Worm (Caenorhabditis elegans) whole organism, young adult: ENCODE data around the gene E04F6.8.

Experiments used
- B0261.1 ChIP-seq: sonication (generic microtip); optimal IDR thresholded peaks from 2 replicates; lab custom pipeline; 2016; ENCODE audit warnings: mild to moderate bottlenecking, missing genetic modification characterization, moderate library complexity, missing compliant biosample characterization
- aptf-3 ChIP-seq: fragments of 200-800 bp; sonication (Bioruptor generic); IDR thresholded peaks from 2 replicates; pipeline ENCODE4 v1.3.6; 2022; ENCODE audit warnings: missing genetic modification characterization, missing compliant biosample characterization
- attf-3 ChIP-seq: fragments of 200-800 bp; sonication (Bioruptor generic); conservative IDR thresholded peaks from 2 replicates; pipeline ENCODE4 v1.3.6; 2022; ENCODE audit warnings: missing genetic modification reagents, missing genetic modification characterization, missing compliant biosample characterization
- cebp-2 ChIP-seq: fragments of 200-800 bp; sonication (Bioruptor generic); IDR thresholded peaks from 2 replicates; pipeline ENCODE4 v1.3.6; 2022; ENCODE audit warnings: missing genetic modification characterization, missing compliant biosample characterization
- hlh-12 ChIP-seq: sonication (generic microtip); optimal IDR thresholded peaks from 2 replicates; lab custom pipeline; 2016; ENCODE audit warnings: missing genetic modification characterization, missing compliant biosample characterization
- nfya-1 ChIP-seq: sonication (generic microtip); optimal IDR thresholded peaks from 2 replicates; lab custom pipeline; 2017; ENCODE audit warnings: antibody characterized with exemption, missing compliant biosample characterization, missing genetic modification characterization, borderline replicate concordance; ENCODE audit not compliant: insufficient read depth
- unc-62 ChIP-seq: fragments of 150-350 bp; optimal IDR thresholded peaks from 2 replicates; lab custom pipeline; 2014; ENCODE audit warnings: missing biosample characterization, missing genetic modification reagents, missing genetic modification characterization

- peak; percentile 86 for TF ChIP-seq B0261.1 (tag; lab: Kevin White, UChicago)
- 0 out of 2 replicates have a peak, but pooled peaks have one; percentile 71 for TF ChIP-seq aptf-3 (GFP tag; lab: Robert Waterston, UW)
- TF ChIP-seq unc-62 (GFP tag; lab: Kevin White, UChicago), result no peak
- TF ChIP-seq nfya-1 (tag; lab: Kevin White, UChicago), result no peak
- TF ChIP-seq cebp-2 (GFP tag; lab: Robert Waterston, UW), result peak; percentile 95
- TF ChIP-seq attf-3 (GFP tag; lab: Robert Waterston, UW), result peak; percentile 71
- peak; percentile 84 for TF ChIP-seq hlh-12
Measured at ce11 chrII:7183493-7184272, 27.5 kb downstream of the E04F6.8 start, which contains the start of gene pdl-1.
